Worm (Caenorhabditis elegans) whole organism, L2 larva: Measurements from ENCODE around the gene nlp-48.

Source experiments
- ZK546.5 ChIP-seq: sonication (generic microtip); optimal IDR thresholded peaks from 2 replicates; lab custom pipeline; 2017; ENCODE audit warnings: missing biosample characterization, missing genetic modification characterization
- egl-27 ChIP-seq: sonication (generic microtip); optimal IDR thresholded peaks from 3 replicates; lab custom pipeline; 2017; ENCODE audit warnings: missing biosample characterization, missing genetic modification reagents, missing genetic modification characterization
- nhr-6 ChIP-seq: fragments of 150-350 bp; optimal IDR thresholded peaks from 2 replicates; lab custom pipeline; 2014; ENCODE audit warnings: missing biosample characterization, missing genetic modification characterization

DNA sequence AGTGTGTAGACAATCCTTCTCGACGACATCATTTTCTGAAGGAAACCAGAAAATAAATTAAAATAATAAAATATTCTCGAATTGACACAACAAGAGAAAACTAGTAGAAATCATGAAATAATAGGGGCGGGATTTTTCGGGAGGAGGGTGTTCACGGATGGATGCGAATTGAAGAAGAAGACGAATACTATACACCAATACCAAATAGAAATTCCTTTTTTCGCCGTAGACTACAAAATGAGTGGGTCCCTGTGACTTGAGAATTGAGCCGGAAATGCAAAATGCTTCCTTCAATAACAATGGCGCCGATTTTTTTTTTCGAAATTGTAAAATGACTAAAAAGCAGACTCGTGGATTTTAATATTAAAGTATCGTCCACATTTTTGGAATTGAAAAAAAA lies at the start of gene nlp-48:
- TF ChIP-seq egl-27 (tag; lab: Kevin White, UChicago) (no peak), nhr-6 (tag; lab: Kevin White, UChicago) (no peak), ZK546.5 (no peak)
